Worm (Caenorhabditis elegans): ENCODE results near the gene set-30.
A peak's percentile ranks its signal among the peaks of the same experiment; 100 is the strongest.

DNA sequence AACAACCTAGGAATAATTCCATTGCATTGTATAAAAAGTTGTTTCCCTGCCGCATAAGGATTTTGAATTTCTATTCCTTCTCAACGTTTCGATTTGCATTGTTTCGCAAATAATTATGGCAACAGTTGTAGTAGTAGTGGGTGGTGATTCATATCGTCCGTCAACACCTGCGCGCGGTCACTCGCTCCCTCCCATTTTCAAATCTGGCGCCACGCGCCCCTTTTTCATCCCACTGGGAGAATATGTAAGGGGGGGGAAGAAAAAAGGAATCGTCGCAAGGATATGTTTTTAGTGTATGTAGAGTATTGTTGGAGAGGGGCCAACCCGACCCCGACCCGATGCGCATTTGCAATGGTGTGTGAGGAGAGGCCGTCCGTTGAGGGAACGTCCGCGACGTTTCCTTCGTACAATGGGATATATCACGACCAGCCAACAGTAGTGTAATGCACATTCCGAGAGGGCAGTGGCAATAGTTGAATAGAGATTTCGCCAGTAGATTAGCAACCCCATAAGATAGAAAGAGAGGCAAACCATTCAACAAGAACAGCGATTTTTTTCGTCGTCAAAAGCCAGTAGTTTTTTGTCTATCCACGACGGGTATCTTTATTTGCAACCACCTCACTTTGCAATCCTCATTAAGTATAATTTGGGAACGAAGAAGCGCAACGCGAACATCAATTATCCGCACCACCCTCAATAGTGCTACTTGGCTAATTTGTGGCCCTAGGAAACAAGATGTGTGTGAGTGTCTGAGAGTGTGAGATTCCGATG, 38.0 kb upstream of the set-30 start:
- TF ChIP-seq aly-1 (tag; optimal IDR thresholded peaks at IDR 0.05) (no peak), B0310.2 (tag; optimal IDR thresholded peaks at IDR 0.05) (peak; percentile 81), ama-1 (optimal IDR thresholded peaks at IDR 0.05) (no peak), hnd-1 (tag; optimal IDR thresholded peaks at IDR 0.05) (no peak), sea-1 (GFP tag; conservative IDR thresholded peaks at IDR 0.05) (peak; percentile 31; the same call in 1 of the 2 replicates), scrt-1 (GFP tag; IDR thresholded peaks at IDR 0.05) (peak; percentile 74), ets-7 (tag; optimal IDR thresholded peaks at IDR 0.05) (no peak), pes-1 (GFP tag; IDR thresholded peaks at IDR 0.05) (peak; percentile 69), ceh-13 (GFP tag; optimal IDR thresholded peaks at IDR 0.05) (no peak), tbx-37 (GFP tag; conservative IDR thresholded peaks at IDR 0.05) (no peak; the same call in 1 of the 2 replicates), flt-1 (GFP tag; IDR thresholded peaks at IDR 0.05) (peak; percentile 58; the same call in 1 of the 2 replicates), hmg-4 (GFP tag; optimal IDR thresholded peaks at IDR 0.05) (peak; percentile 4)

Measured in whole organism, early embryonic.